Worm (Caenorhabditis elegans) whole organism, early embryonic: Measurements from ENCODE around the gene col-178.

Source experiments
- B0310.2 ChIP-seq: sonication (generic microtip); optimal IDR thresholded peaks from 2 replicates; lab custom pipeline; 2016; ENCODE audit warnings: mild to moderate bottlenecking, missing genetic modification characterization, missing compliant biosample characterization
- F13C5.2 ChIP-seq: sonication (generic microtip); optimal IDR thresholded peaks from 2 replicates; lab custom pipeline; 2017; ENCODE audit warnings: mild to moderate bottlenecking, missing genetic modification characterization, inconsistent platforms, missing compliant biosample characterization
- aly-1 ChIP-seq: sonication (generic microtip); optimal IDR thresholded peaks from 2 replicates; lab custom pipeline; 2016; ENCODE audit warnings: missing genetic modification characterization, missing compliant biosample characterization
- ama-1 ChIP-seq: fragments of 150-350 bp; optimal IDR thresholded peaks from 2 replicates; lab custom pipeline; 2014
- ceh-13 ChIP-seq: fragments of 200-800 bp; sonication (Bioruptor generic); optimal IDR thresholded peaks from 2 replicates; lab custom pipeline; 2018; ENCODE audit warnings: mild to moderate bottlenecking, missing genetic modification characterization, missing compliant biosample characterization
- ceh-36 ChIP-seq: sonication (generic microtip); optimal IDR thresholded peaks from 2 replicates; lab custom pipeline; 2016; ENCODE audit warnings: missing genetic modification characterization, inconsistent platforms, missing compliant biosample characterization
- ets-7 ChIP-seq: sonication (generic microtip); optimal IDR thresholded peaks from 2 replicates; lab custom pipeline; 2016; ENCODE audit warnings: missing genotype, missing genetic modification characterization, missing compliant biosample characterization
- flt-1 ChIP-seq: fragments of 200-800 bp; sonication (Bioruptor generic); IDR thresholded peaks from 2 replicates; pipeline ENCODE4 v1.3.6; 2022; ENCODE audit warnings: missing genetic modification characterization, missing compliant biosample characterization
- hmbx-1 ChIP-seq: sonication (generic microtip); optimal IDR thresholded peaks from 2 replicates; lab custom pipeline; 2016; ENCODE audit warnings: mild to moderate bottlenecking, missing genetic modification characterization, missing compliant biosample characterization
- hmg-4 ChIP-seq: fragments of 200-800 bp; sonication (Bioruptor generic); optimal IDR thresholded peaks from 2 replicates; lab custom pipeline; 2018; ENCODE audit warnings: mild to moderate bottlenecking, missing genetic modification characterization, missing compliant biosample characterization
- hnd-1 ChIP-seq: sonication (generic microtip); optimal IDR thresholded peaks from 2 replicates; lab custom pipeline; 2016; ENCODE audit warnings: missing genetic modification characterization, missing compliant biosample characterization
- pes-1 ChIP-seq: fragments of 200-800 bp; sonication (Bioruptor generic); IDR thresholded peaks from 2 replicates; pipeline ENCODE4 v1.3.6; 2022; ENCODE audit warnings: missing genetic modification reagents, missing genetic modification characterization, missing compliant biosample characterization
- scrt-1 ChIP-seq: fragments of 200-800 bp; sonication (Bioruptor generic); IDR thresholded peaks from 2 replicates; pipeline ENCODE4 v1.3.6; 2022; ENCODE audit warnings: missing genetic modification characterization, missing compliant biosample characterization
- sea-1 ChIP-seq: fragments of 200-800 bp; sonication (Bioruptor generic); conservative IDR thresholded peaks from 2 replicates; pipeline ENCODE4 v1.3.6; 2022; ENCODE audit warnings: missing genetic modification characterization, missing compliant biosample characterization
- tbx-11 ChIP-seq: fragments of 200-800 bp; sonication (Bioruptor generic); IDR thresholded peaks from 2 replicates; pipeline ENCODE4 v1.3.6; 2022; ENCODE audit warnings: missing genetic modification characterization, missing compliant biosample characterization
- tbx-37 ChIP-seq: fragments of 200-800 bp; sonication (Bioruptor generic); conservative IDR thresholded peaks from 2 replicates; pipeline ENCODE4 v1.3.6; 2022; ENCODE audit warnings: missing genetic modification reagents, missing genetic modification characterization, missing compliant biosample characterization
- tra-4 ChIP-seq: sonication (generic microtip); optimal IDR thresholded peaks from 2 replicates; lab custom pipeline; 2017; ENCODE audit warnings: missing genetic modification characterization, missing compliant biosample characterization

col-178 gene

ce11 chrX:11210417-11210816 lies 11.2 kb downstream of the col-178 start:
- TF ChIP-seq F13C5.2 (tag; lab: Kevin White, UChicago), result no peak
- no peak for TF ChIP-seq hnd-1 (tag; lab: Kevin White, UChicago)
- TF ChIP-seq ceh-36 (tag; lab: Kevin White, UChicago), result no peak
- no peak for TF ChIP-seq tbx-37 (GFP tag; lab: Robert Waterston, UW)
- peak; percentile 63 for TF ChIP-seq hmg-4 (GFP tag; lab: Kevin White, UChicago)
- no peak for TF ChIP-seq B0310.2 (tag; lab: Kevin White, UChicago)
- no peak for TF ChIP-seq ceh-13 (GFP tag; lab: Kevin White, UChicago)
- TF ChIP-seq hmbx-1 (tag; lab: Kevin White, UChicago), result no peak

ce11 chrX:11211360-11211759 lies 12.1 kb downstream of the col-178 start:
- TF ChIP-seq scrt-1 (no peak), sea-1 (GFP tag; lab: Robert Waterston, UW) (no peak), ets-7 (tag; lab: Kevin White, UChicago) (no peak), tbx-11 (GFP tag; lab: Robert Waterston, UW) (no peak), ama-1 (lab: Kevin White, UChicago) (no peak), tra-4 (tag; lab: Kevin White, UChicago) (no peak), ceh-36 (tag; lab: Kevin White, UChicago) (no peak), hmg-4 (GFP tag; lab: Kevin White, UChicago) (no peak), hmbx-1 (tag; lab: Kevin White, UChicago) (no peak), aly-1 (tag; lab: Kevin White, UChicago) (no peak), B0310.2 (tag; lab: Kevin White, UChicago) (no peak), F13C5.2 (tag; lab: Kevin White, UChicago) (no peak), hnd-1 (tag; lab: Kevin White, UChicago) (no peak), tbx-37 (GFP tag; lab: Robert Waterston, UW) (no peak), flt-1 (no peak), ceh-13 (GFP tag; lab: Kevin White, UChicago) (no peak)

- no peak for TF ChIP-seq tbx-11 (GFP tag; lab: Robert Waterston, UW)
- TF ChIP-seq hmg-4 (GFP tag; lab: Kevin White, UChicago), result peak; percentile 46
- TF ChIP-seq ceh-36 (tag; lab: Kevin White, UChicago), result no peak
- 0 out of 2 replicates have a peak, but pooled peaks have one; percentile 14 for TF ChIP-seq sea-1 (GFP tag; lab: Robert Waterston, UW)
Measured at ce11 chrX:11215420-11216050, 16.3 kb downstream of the col-178 start, which contains the start of the genes C34F6.7 and idh-2. Gene C34F6.7 (minus strand): TSS chrX:11215470. Gene idh-2 (plus strand): TSS chrX:11216000.

- TF ChIP-seq ceh-36 (tag; lab: Kevin White, UChicago), result no peak
- no peak for TF ChIP-seq hnd-1 (tag; lab: Kevin White, UChicago)
- TF ChIP-seq tra-4 (tag; lab: Kevin White, UChicago), result no peak
- no peak for TF ChIP-seq ama-1 (lab: Kevin White, UChicago)
- TF ChIP-seq hmg-4 (GFP tag; lab: Kevin White, UChicago), result no peak
- no peak for TF ChIP-seq hmbx-1 (tag; lab: Kevin White, UChicago)
- TF ChIP-seq tbx-37 (GFP tag; lab: Robert Waterston, UW), result no peak
- no peak for TF ChIP-seq aly-1 (tag; lab: Kevin White, UChicago)
- TF ChIP-seq flt-1, result no peak
- TF ChIP-seq tbx-11 (GFP tag; lab: Robert Waterston, UW), result no peak
- no peak for TF ChIP-seq scrt-1
- TF ChIP-seq F13C5.2 (tag; lab: Kevin White, UChicago), result no peak
Measured at ce11 chrX:11222597-11223218, 23.5 kb downstream of the col-178 start, which contains the start of gene C34F6.9. Gene C34F6.9 (minus strand): TSS chrX:11222647.

ce11 chrX:11226595-11226994 lies 27.3 kb downstream of the col-178 start, which contains the start of gene C34F6.12:
Gene C34F6.12 (minus strand): TSS chrX:11226695.
- no peak for TF ChIP-seq ceh-13 (GFP tag; lab: Kevin White, UChicago)
- TF ChIP-seq aly-1 (tag; lab: Kevin White, UChicago), result no peak
- no peak for TF ChIP-seq B0310.2 (tag; lab: Kevin White, UChicago)
- TF ChIP-seq flt-1, result no peak
- TF ChIP-seq pes-1 (GFP tag; lab: Robert Waterston, UW), result no peak

- TF ChIP-seq flt-1 (no peak), hmbx-1 (tag; lab: Kevin White, UChicago) (no peak), ceh-13 (GFP tag; lab: Kevin White, UChicago) (no peak), ama-1 (lab: Kevin White, UChicago) (no peak), pes-1 (GFP tag; lab: Robert Waterston, UW) (no peak), tbx-11 (GFP tag; lab: Robert Waterston, UW) (no peak), tra-4 (tag; lab: Kevin White, UChicago) (no peak), hmg-4 (GFP tag; lab: Kevin White, UChicago) (no peak), B0310.2 (tag; lab: Kevin White, UChicago) (no peak), ceh-36 (tag; lab: Kevin White, UChicago) (no peak), scrt-1 (no peak), ets-7 (tag; lab: Kevin White, UChicago) (no peak), aly-1 (tag; lab: Kevin White, UChicago) (no peak), F13C5.2 (tag; lab: Kevin White, UChicago) (no peak)
Measured at ce11 chrX:11240585-11241115, 41.4 kb downstream of the col-178 start, which contains the start of gene C34F6.10. Gene C34F6.10 (minus strand): TSS chrX:11240635.

ce11 chrX:11241479-11241878 lies 42.2 kb downstream of the col-178 start:
- TF ChIP-seq tbx-37 (GFP tag; lab: Robert Waterston, UW) (no peak), aly-1 (tag; lab: Kevin White, UChicago) (no peak), flt-1 (no peak), hmbx-1 (tag; lab: Kevin White, UChicago) (no peak), ceh-13 (GFP tag; lab: Kevin White, UChicago) (no peak), ama-1 (lab: Kevin White, UChicago) (no peak), sea-1 (GFP tag; lab: Robert Waterston, UW) (no peak)
